Fruit fly (Drosophila melanogaster) whole organism, embryonic: ENCODE results near the gene CG33986.

ENCODE experiments used
- Blimp-1 ChIP-seq: fragments of 200-800 bp; sonication (Bioruptor generic); optimal IDR thresholded peaks from 3 replicates; lab custom pipeline; 2018; ENCODE audit warnings: missing biosample characterization, missing genetic modification characterization, mild to moderate bottlenecking, moderate library complexity, missing genetic modification reagents
- CG11560 ChIP-seq: fragments of 200-800 bp; sonication (Bioruptor generic); IDR thresholded peaks from 3 replicates; pipeline ENCODE4 v1.3.6; 2022; ENCODE audit warnings: missing biosample characterization, missing genetic modification characterization
- CG15269 ChIP-seq: fragments of 200-800 bp; sonication (Bioruptor generic); optimal IDR thresholded peaks from 2 replicates; lab custom pipeline; 2018; ENCODE audit warnings: missing biosample characterization, mild to moderate bottlenecking, missing genetic modification characterization, moderate library complexity
- CG17186 ChIP-seq: fragments of 200-800 bp; sonication (Bioruptor generic); optimal IDR thresholded peaks from 3 replicates; lab custom pipeline; 2017; ENCODE audit warnings: missing biosample characterization, missing genetic modification reagents, missing genetic modification characterization
- CG17385 ChIP-seq: fragments of 200-800 bp; sonication (Bioruptor generic); optimal IDR thresholded peaks from 3 replicates; lab custom pipeline; 2018; ENCODE audit warnings: missing biosample characterization, mild to moderate bottlenecking, missing genetic modification characterization
- CG17802 ChIP-seq: fragments of 200-800 bp; sonication (Bioruptor generic); optimal IDR thresholded peaks from 2 replicates; lab custom pipeline; 2018; ENCODE audit warnings: missing biosample characterization, mild to moderate bottlenecking, missing genetic modification characterization, moderate library complexity
- CG18262 ChIP-seq: fragments of 200-800 bp; optimal IDR thresholded peaks from 3 replicates; lab custom pipeline; 2019; ENCODE audit warnings: missing biosample characterization, mild to moderate bottlenecking, missing genetic modification characterization, moderate library complexity
- CG18476 ChIP-seq: fragments of 200-800 bp; sonication (Bioruptor generic); optimal IDR thresholded peaks from 2 replicates; lab custom pipeline; 2016; ENCODE audit warnings: missing biosample characterization, mild to moderate bottlenecking, missing genetic modification characterization
- CG2129 ChIP-seq: fragments of 200-800 bp; sonication (Bioruptor generic); IDR thresholded peaks from 2 replicates; pipeline ENCODE4 v1.3.6; 2022; ENCODE audit warnings: missing biosample characterization, missing genetic modification characterization; ENCODE audit not compliant: partially characterized antibody
- CG2678 ChIP-seq: fragments of 200-800 bp; sonication (Bioruptor generic); optimal IDR thresholded peaks from 3 replicates; lab custom pipeline; 2019; ENCODE audit warnings: missing biosample characterization, mild to moderate bottlenecking, missing genetic modification characterization, moderate library complexity
- CG32772 ChIP-seq: fragments of 200-800 bp; sonication (Bioruptor generic); IDR thresholded peaks from 2 replicates; pipeline ENCODE4 v1.3.6; 2022; ENCODE audit warnings: missing biosample characterization, missing genetic modification characterization
- CG34224 ChIP-seq: fragments of 200-800 bp; sonication (Bioruptor generic); IDR thresholded peaks from 3 replicates; pipeline ENCODE4 v1.3.6; 2022; ENCODE audit warnings: missing biosample characterization, missing genetic modification characterization; ENCODE audit not compliant: partially characterized antibody
- CG3726 ChIP-seq: fragments of 200-800 bp; sonication (Bioruptor generic); IDR thresholded peaks from 3 replicates; pipeline ENCODE4, ENCODE4 v1.3.6; 2022; ENCODE audit warnings: missing biosample characterization, missing genetic modification characterization
- CG3838 ChIP-seq: fragments of 200-800 bp; sonication (Bioruptor generic); optimal IDR thresholded peaks from 3 replicates; lab custom pipeline; 2016; ENCODE audit warnings: missing biosample characterization, missing genetic modification characterization
- CG4282 ChIP-seq: fragments of 200-800 bp; sonication (Bioruptor generic); optimal IDR thresholded peaks from 2 replicates; lab custom pipeline; 2016; ENCODE audit warnings: missing biosample characterization, missing genetic modification characterization
- CG4328 ChIP-seq: fragments of 200-800 bp; sonication (Bioruptor generic); optimal IDR thresholded peaks from 3 replicates; lab custom pipeline; 2017; ENCODE audit warnings: missing biosample characterization, missing genetic modification reagents, missing genetic modification characterization
- CG6791 ChIP-seq: fragments of 200-800 bp; sonication (Bioruptor generic); IDR thresholded peaks from 3 replicates; pipeline ENCODE4 v1.3.6; 2022; ENCODE audit warnings: missing biosample characterization, missing genetic modification characterization; ENCODE audit not compliant: partially characterized antibody
- CG6813 ChIP-seq: fragments of 200-800 bp; sonication (Bioruptor generic); optimal IDR thresholded peaks from 2 replicates; lab custom pipeline; 2017; ENCODE audit warnings: missing biosample characterization, missing genetic modification characterization, mild to moderate bottlenecking, moderate library complexity, missing genetic modification reagents
- CG7271 ChIP-seq: fragments of 200-800 bp; sonication (Bioruptor generic); optimal IDR thresholded peaks from 2 replicates; lab custom pipeline; 2018; ENCODE audit warnings: missing biosample characterization, mild to moderate bottlenecking, missing genetic modification characterization, moderate library complexity
- CG8359 ChIP-seq: fragments of 200-800 bp; sonication (Bioruptor generic); optimal IDR thresholded peaks from 2 replicates; lab custom pipeline; 2017; ENCODE audit warnings: missing biosample characterization, mild to moderate bottlenecking, missing genetic modification characterization, borderline replicate concordance
- CG9609 ChIP-seq: fragments of 200-800 bp; sonication (Bioruptor generic); optimal IDR thresholded peaks from 3 replicates; lab custom pipeline; 2016; ENCODE audit warnings: missing biosample characterization, missing genetic modification characterization
- CTCF ChIP-seq: fragments of 200-800 bp; sonication (Bioruptor generic); optimal IDR thresholded peaks from 2 replicates; lab custom pipeline; 2017; ENCODE audit warnings: missing biosample characterization, mild to moderate bottlenecking, missing genetic modification characterization, moderate library complexity
- CkIIα-i1 ChIP-seq: fragments of 200-800 bp; sonication (Bioruptor generic); IDR thresholded peaks from 2 replicates; pipeline ENCODE4 v1.3.6; 2022; ENCODE audit warnings: missing biosample characterization, missing genetic modification characterization
- CoRest ChIP-seq: fragments of 200-800 bp; sonication (Bioruptor generic); optimal IDR thresholded peaks from 3 replicates; lab custom pipeline; 2018; ENCODE audit warnings: missing biosample characterization, mild to moderate bottlenecking, missing genetic modification characterization, moderate library complexity
- Dfd ChIP-seq, 2 experiments: fragments of >200 bp; optimal IDR thresholded peaks; 2 replicates each; lab custom pipeline; 2017; ENCODE audit warnings: missing biosample characterization in 2 of 2, missing genetic modification characterization in 2 of 2
- Dll ChIP-seq: fragments of 200-800 bp; sonication (Bioruptor generic); IDR thresholded peaks from 4 replicates; pipeline ENCODE4 v1.3.6; 2022; ENCODE audit warnings: missing biosample characterization, missing genetic modification characterization; ENCODE audit not compliant: partially characterized antibody
- Dp ChIP-seq: fragments of 200-800 bp; sonication (Bioruptor generic); optimal IDR thresholded peaks from 2 replicates; lab custom pipeline; 2018; ENCODE audit warnings: missing biosample characterization, mild to moderate bottlenecking, missing genetic modification characterization, moderate library complexity
- Dref ChIP-seq: fragments of 200-800 bp; sonication (Bioruptor generic); IDR thresholded peaks from 2 replicates; pipeline ENCODE4 v1.3.6; 2022; ENCODE audit warnings: missing biosample characterization, missing genetic modification characterization
- Fer2 ChIP-seq: fragments of 200-800 bp; sonication (Bioruptor generic); optimal IDR thresholded peaks from 2 replicates; lab custom pipeline; 2018; ENCODE audit warnings: missing biosample characterization, mild to moderate bottlenecking, missing genetic modification characterization, moderate library complexity
- Hr3 ChIP-seq: fragments of 200-800 bp; sonication (Bioruptor generic); optimal IDR thresholded peaks from 3 replicates; lab custom pipeline; 2016; ENCODE audit warnings: missing biosample characterization, missing genetic modification characterization
- Hr78 ChIP-seq, 2 experiments: fragments of 200-800 bp in 1 of 2; fragments of >200 bp in 1 of 2; sonication (Bioruptor generic) in 1 of 2; optimal IDR thresholded peaks; 2 replicates each; lab custom pipeline; 2017 to 2019; ENCODE audit warnings: missing biosample characterization in 2 of 2, missing genetic modification characterization in 2 of 2, mild to moderate bottlenecking in 1 of 2, moderate library complexity in 1 of 2
- Hsf ChIP-seq: fragments of 200-800 bp; sonication (Bioruptor generic); optimal IDR thresholded peaks from 3 replicates; lab custom pipeline; 2016; ENCODE audit warnings: missing biosample characterization, missing genetic modification characterization
- Oaz ChIP-seq: fragments of 200-800 bp; sonication (Bioruptor generic); IDR thresholded peaks from 2 replicates; pipeline ENCODE4 v1.3.6; 2022; ENCODE audit warnings: missing biosample characterization, missing genetic modification characterization
- Opbp ChIP-seq: fragments of 200-800 bp; sonication (Bioruptor generic); IDR thresholded peaks from 3 replicates; pipeline ENCODE4 v1.3.6; 2022; ENCODE audit warnings: missing biosample characterization, missing genetic modification characterization; ENCODE audit not compliant: partially characterized antibody
- Pdp1 ChIP-seq, 2 experiments: fragments of 200-800 bp; sonication (Bioruptor generic); optimal IDR thresholded peaks; 3 replicates each; lab custom pipeline; 2016; ENCODE audit warnings: missing biosample characterization in 2 of 2, missing genetic modification characterization in 2 of 2, mild to moderate bottlenecking in 1 of 2, moderate library complexity in 1 of 2
- Side ChIP-seq: fragments of 200-800 bp; sonication (Bioruptor generic); optimal IDR thresholded peaks from 2 replicates; lab custom pipeline; 2016; ENCODE audit warnings: missing biosample characterization, missing genetic modification characterization
- TFAM ChIP-seq: fragments of 200-800 bp; sonication (Bioruptor generic); optimal IDR thresholded peaks from 2 replicates; lab custom pipeline; 2017; ENCODE audit warnings: missing biosample characterization, missing genetic modification characterization, inconsistent platforms
- Vsx1 ChIP-seq: fragments of 200-800 bp; sonication (Bioruptor generic); optimal IDR thresholded peaks from 2 replicates; lab custom pipeline; 2017; ENCODE audit warnings: missing biosample characterization, mild to moderate bottlenecking, missing genetic modification characterization, missing genetic modification reagents
- br ChIP-seq: fragments of >200 bp; optimal IDR thresholded peaks from 2 replicates; lab custom pipeline; 2017
- da ChIP-seq: fragments of 200-800 bp; sonication (Bioruptor generic); optimal IDR thresholded peaks from 2 replicates; lab custom pipeline; 2016; ENCODE audit warnings: missing biosample characterization, missing genetic modification characterization
- dmrt99B ChIP-seq: fragments of 200-800 bp; sonication (Bioruptor generic); optimal IDR thresholded peaks from 2 replicates; lab custom pipeline; 2018; ENCODE audit warnings: missing biosample characterization, mild to moderate bottlenecking, missing genetic modification characterization, moderate library complexity
- gcm ChIP-seq: fragments of 200-800 bp; sonication (Bioruptor generic); optimal IDR thresholded peaks from 2 replicates; lab custom pipeline; 2019; ENCODE audit warnings: missing biosample characterization, mild to moderate bottlenecking, missing genetic modification characterization, moderate library complexity
- hb ChIP-seq: fragments of 200-800 bp; sonication (Bioruptor generic); IDR thresholded peaks from 3 replicates; pipeline ENCODE4 v1.3.6; 2022; ENCODE audit warnings: missing biosample characterization, missing genetic modification characterization; ENCODE audit not compliant: partially characterized antibody
- lmd ChIP-seq: fragments of 200-800 bp; sonication (Bioruptor generic); IDR thresholded peaks from 2 replicates; pipeline ENCODE4 v1.3.6; 2022; ENCODE audit warnings: missing biosample characterization, missing genetic modification characterization
- mam ChIP-seq: fragments of 200-800 bp; sonication (Bioruptor generic); optimal IDR thresholded peaks from 3 replicates; lab custom pipeline; 2016; ENCODE audit warnings: missing biosample characterization, missing genetic modification characterization
- oc ChIP-seq: fragments of 200-800 bp; sonication (Bioruptor generic); optimal IDR thresholded peaks from 2 replicates; lab custom pipeline; 2018; ENCODE audit warnings: missing biosample characterization, mild to moderate bottlenecking, missing genetic modification characterization, moderate library complexity
- pnt ChIP-seq: fragments of 200-800 bp; sonication (Bioruptor generic); optimal IDR thresholded peaks from 3 replicates; lab custom pipeline; 2016; ENCODE audit warnings: missing biosample characterization, missing genetic modification characterization
- slp2 ChIP-seq: fragments of 200-800 bp; sonication (Bioruptor generic); optimal IDR thresholded peaks from 2 replicates; lab custom pipeline; 2016; ENCODE audit warnings: missing biosample characterization, missing genetic modification characterization
- trh ChIP-seq: fragments of 200-800 bp; sonication (Bioruptor generic); optimal IDR thresholded peaks from 2 replicates; lab custom pipeline; 2016; ENCODE audit warnings: missing biosample characterization, missing genetic modification characterization
- yki ChIP-seq: fragments of >200 bp; optimal IDR thresholded peaks from 3 replicates; lab custom pipeline; 2018

Gene CG33986

dm6 chr3L:15507148-15507896 lies 17.7 kb downstream of the CG33986 start (continued):
- no peak for TF ChIP-seq pnt (GFP tag; lab: Kevin White, UChicago)
- no peak for TF ChIP-seq Hsf (GFP tag; lab: Kevin White, UChicago)
- TF ChIP-seq CG9609 (GFP tag; lab: Kevin White, UChicago): no peak
- TF ChIP-seq Fer2 (tag; lab: Kevin White, UChicago): no peak
- no peak for TF ChIP-seq CG15269 (tag; lab: Kevin White, UChicago)
- TF ChIP-seq dmrt99B (tag; lab: Kevin White, UChicago): no peak
- TF ChIP-seq CoRest (tag; lab: Kevin White, UChicago): no peak
- TF ChIP-seq CG3726 (GFP tag; lab: Robert Waterston, UW): no peak
- TF ChIP-seq CG17385 (GFP tag; lab: Kevin White, UChicago): no peak
- TF ChIP-seq slp2 (GFP tag; lab: Kevin White, UChicago): no peak
- no peak for TF ChIP-seq CG11560 (tag; lab: Robert Waterston, UW)
- TF ChIP-seq CG7271 (tag; lab: Kevin White, UChicago): no peak
- TF ChIP-seq br (lab: Kevin White, UChicago): no peak
- no peak for TF ChIP-seq oc (tag; lab: Kevin White, UChicago)
- TF ChIP-seq Dll (GFP tag; lab: Robert Waterston, UW): 0 out of 4 replicates have a peak, but pooled peaks have one; percentile 46
- TF ChIP-seq Dfd (GFP tag; optimal IDR thresholded peaks at IDR 0.05; lab: Kevin White, UChicago): no peak
- peak; percentile 66 for TF ChIP-seq yki (lab: Kevin White, UChicago)
- no peak for TF ChIP-seq Dref (GFP tag; lab: Robert Waterston, UW)
- no peak for TF ChIP-seq Dp (GFP tag; lab: Kevin White, UChicago)
- 0 out of 3 replicates have a peak, but pooled peaks have one; percentile 10 for TF ChIP-seq Opbp (GFP tag; lab: Robert Waterston, UW)
- TF ChIP-seq mam (GFP tag; lab: Kevin White, UChicago): no peak
- no peak for TF ChIP-seq CG4282 (GFP tag; lab: Kevin White, UChicago)
- no peak for TF ChIP-seq CkIIα-i1 (GFP tag; lab: Robert Waterston, UW)
- TF ChIP-seq hb (GFP tag; lab: Robert Waterston, UW): no peak
- TF ChIP-seq Blimp-1: no peak
- TF ChIP-seq CG6813 (GFP tag; lab: Kevin White, UChicago): no peak
- no peak for TF ChIP-seq Hr3 (GFP tag; lab: Kevin White, UChicago)
- no peak for TF ChIP-seq Oaz
- no peak for TF ChIP-seq gcm
- TF ChIP-seq lmd (GFP tag; lab: Robert Waterston, UW): no peak
- no peak for TF ChIP-seq CG32772 (GFP tag; lab: Robert Waterston, UW)
- no peak for TF ChIP-seq Side (GFP tag; lab: Kevin White, UChicago)
- peak; percentile 90 for TF ChIP-seq CG17802 (tag; lab: Kevin White, UChicago)
- TF ChIP-seq CG8359 (GFP tag; lab: Kevin White, UChicago): no peak
- no peak for TF ChIP-seq CG4328 (GFP tag; lab: Kevin White, UChicago)
- no peak for TF ChIP-seq CTCF (GFP tag; lab: Kevin White, UChicago)
- TF ChIP-seq trh (GFP tag; lab: Kevin White, UChicago): no peak
- TF ChIP-seq CG17186 (GFP tag; lab: Kevin White, UChicago): no peak
- no peak for TF ChIP-seq da (GFP tag; lab: Kevin White, UChicago)
- no peak for TF ChIP-seq CG2129 (GFP tag; lab: Robert Waterston, UW)
- TF ChIP-seq Pdp1 (GFP tag; optimal IDR thresholded peaks at IDR 0.05; lab: Kevin White, UChicago): peak in 1 of 2 experiments; percentile 90
- peak in 1 of 2 experiments; percentile 81 for TF ChIP-seq Hr78 (GFP tag; optimal IDR thresholded peaks at IDR 0.05; lab: Kevin White, UChicago)
- TF ChIP-seq CG34224: no peak
- TF ChIP-seq CG18476: no peak
- TF ChIP-seq TFAM (GFP tag; lab: Kevin White, UChicago): no peak
- no peak for TF ChIP-seq Vsx1 (GFP tag; lab: Kevin White, UChicago)
- TF ChIP-seq CG18262 (tag; lab: Kevin White, UChicago): no peak
- no peak for TF ChIP-seq CG3838 (GFP tag; lab: Kevin White, UChicago)
- TF ChIP-seq CG2678: no peak
- no peak for TF ChIP-seq CG6791 (GFP tag; lab: Robert Waterston, UW)
